Fruit fly (Drosophila melanogaster): Measurements from ENCODE around the gene daed.

daed gene

DNA sequence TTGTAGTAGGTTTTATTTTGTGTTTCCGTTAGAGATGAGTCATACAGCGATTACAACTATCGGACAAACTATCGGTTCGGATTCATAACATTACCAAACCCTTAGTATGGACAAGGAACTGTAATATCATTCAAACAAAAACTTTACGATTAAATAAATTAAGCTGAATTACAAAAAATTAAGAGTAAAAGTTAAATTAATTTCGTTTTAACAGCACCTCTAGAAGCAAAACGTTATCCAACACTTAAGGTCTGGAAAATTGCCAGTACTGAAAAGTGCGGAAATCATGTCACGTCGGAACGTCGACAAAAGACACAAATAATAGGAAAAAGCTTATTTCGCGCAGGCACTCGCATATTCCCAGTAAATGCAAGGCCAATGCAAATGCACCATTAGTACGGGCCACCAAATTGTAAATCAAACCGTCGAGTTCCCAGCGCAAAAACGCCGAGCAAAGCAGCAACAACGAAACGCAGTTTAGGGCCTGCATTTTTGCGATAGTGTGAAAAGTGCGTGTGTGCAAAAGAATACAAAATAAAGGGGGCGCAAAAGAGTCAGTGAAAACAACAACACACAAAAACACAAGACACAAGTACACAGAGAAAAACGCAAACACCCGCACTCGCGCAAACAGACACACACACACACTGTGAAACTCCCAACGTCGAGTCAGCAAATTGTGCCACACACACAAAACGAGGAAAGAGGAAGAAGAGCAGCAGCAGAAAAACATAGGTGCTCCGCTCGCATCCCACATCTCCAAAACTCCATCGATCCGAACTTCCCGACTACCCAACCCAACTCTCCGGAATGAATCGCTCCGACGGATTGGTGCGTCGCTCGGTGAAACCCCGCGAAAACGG, 10.4 kb upstream of the daed start, which contains the start of the genes CG15387 and sau (continued):
- TF ChIP-seq CG11294 (GFP tag; IDR thresholded peaks at IDR 0.05), result peak; percentile 45; the same call in 1 of the 2 replicates
- peak; percentile 84 for TF ChIP-seq Eip75B (GFP tag; optimal IDR thresholded peaks at IDR 0.05)
- TF ChIP-seq CG8119 (GFP tag; IDR thresholded peaks at IDR 0.05), result peak; percentile 33; the same call in 1 of the 3 replicates
- TF ChIP-seq achi (GFP tag; optimal IDR thresholded peaks at IDR 0.05), result peak; percentile 82
- TF ChIP-seq Blimp-1 (GFP tag; optimal IDR thresholded peaks at IDR 0.05), result peak; percentile 64
- TF ChIP-seq Sox15 (GFP tag; optimal IDR thresholded peaks at IDR 0.05), result peak; percentile 71
- TF ChIP-seq Hr38 (GFP tag; optimal IDR thresholded peaks at IDR 0.05), result peak; percentile 72
- TF ChIP-seq esn (GFP tag; optimal IDR thresholded peaks at IDR 0.05), result peak; percentile 93
- peak; percentile 88 for TF ChIP-seq CG10631 (GFP tag; optimal IDR thresholded peaks at IDR 0.05)
- peak; percentile 55 to 84 for TF ChIP-seq salr (GFP tag; optimal IDR thresholded peaks at IDR 0.05)
- peak; percentile 91 for TF ChIP-seq pdm3 (GFP tag; optimal IDR thresholded peaks at IDR 0.05)
- TF ChIP-seq Sox102F (GFP tag; optimal IDR thresholded peaks at IDR 0.05), result peak; percentile 87
- peak; percentile 90 for TF ChIP-seq acj6 (GFP tag; optimal IDR thresholded peaks at IDR 0.05)
- TF ChIP-seq CG34406 (GFP tag; optimal IDR thresholded peaks at IDR 0.05), result peak; percentile 81
- TF ChIP-seq CG11902 (GFP tag; optimal IDR thresholded peaks at IDR 0.05), result peak; percentile 75
- TF ChIP-seq CG10669 (GFP tag; optimal IDR thresholded peaks at IDR 0.05), result peak; percentile 79

DNA sequence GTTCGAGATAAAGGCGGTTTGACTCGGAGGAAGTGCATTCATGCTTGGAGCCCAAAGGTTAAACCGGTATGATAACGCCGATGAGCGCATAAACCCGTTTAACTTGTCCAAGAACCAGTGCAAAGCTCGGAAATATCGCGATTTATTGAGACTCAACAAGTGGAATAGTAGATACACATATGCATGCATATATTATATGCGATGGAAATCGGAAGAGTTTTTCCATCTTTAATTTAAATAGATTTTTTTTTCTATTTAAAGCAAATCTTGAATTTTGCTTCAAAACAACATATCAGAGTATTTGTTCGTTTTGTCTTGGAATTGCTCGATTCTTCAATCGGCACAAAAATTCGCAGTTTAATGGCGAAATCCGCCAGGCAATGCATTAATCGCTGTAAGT, 6.3 kb upstream of the daed start:
- no peak for TF ChIP-seq Ets96B (tag; optimal IDR thresholded peaks at IDR 0.05)
- no peak for TF ChIP-seq CG7368 (GFP tag; optimal IDR thresholded peaks at IDR 0.05)
- TF ChIP-seq svp (GFP tag), result peak; percentile 78
- TF ChIP-seq CG11762 (GFP tag; optimal IDR thresholded peaks at IDR 0.05; ENCODE audit: insufficient read depth), result no peak
- no peak; the same call in 1 of the 2 replicates for TF ChIP-seq CG15336 (GFP tag; IDR thresholded peaks at IDR 0.05)
- no peak for TF ChIP-seq CG11294 (GFP tag; IDR thresholded peaks at IDR 0.05)
- TF ChIP-seq fd85E (GFP tag; optimal IDR thresholded peaks at IDR 0.05), result no peak
- no peak for TF ChIP-seq Hr38 (GFP tag; optimal IDR thresholded peaks at IDR 0.05)
- TF ChIP-seq Sox102F (GFP tag; optimal IDR thresholded peaks at IDR 0.05), result no peak
- TF ChIP-seq fd59A (GFP tag; optimal IDR thresholded peaks at IDR 0.05), result no peak
- no peak for TF ChIP-seq Ets21C (GFP tag; optimal IDR thresholded peaks at IDR 0.05)
- TF ChIP-seq CG10631 (GFP tag; optimal IDR thresholded peaks at IDR 0.05), result no peak
- TF ChIP-seq CG9139 (GFP tag; optimal IDR thresholded peaks at IDR 0.05), result no peak
- no peak for TF ChIP-seq spab (GFP tag; optimal IDR thresholded peaks at IDR 0.05)
- no peak for TF ChIP-seq CG3032 (tag; optimal IDR thresholded peaks at IDR 0.05)
- no peak for TF ChIP-seq CG8319 (GFP tag; optimal IDR thresholded peaks at IDR 0.05)
- TF ChIP-seq eg (GFP tag; IDR thresholded peaks at IDR 0.05), result 0 out of 3 replicates have a peak, but pooled peaks have one; percentile 38
- no peak for TF ChIP-seq lz (GFP tag; optimal IDR thresholded peaks at IDR 0.05)
- TF ChIP-seq Hr39 (GFP tag; optimal IDR thresholded peaks at IDR 0.05), result no peak
- peak; percentile 78 for TF ChIP-seq Eip78C (GFP tag)
- peak; percentile 46 for TF ChIP-seq CG32006 (GFP tag; optimal IDR thresholded peaks at IDR 0.05)
- TF ChIP-seq dsx (GFP tag; optimal IDR thresholded peaks at IDR 0.05; ENCODE audit: poor library complexity, severe bottlenecking), result peak; percentile 8
- peak; percentile 41; the same call in 1 of the 3 replicates for TF ChIP-seq CG6163 (GFP tag; IDR thresholded peaks at IDR 0.05)
- TF ChIP-seq esn (GFP tag; optimal IDR thresholded peaks at IDR 0.05), result no peak
- peak; percentile 33 for TF ChIP-seq CG6276 (GFP tag; optimal IDR thresholded peaks at IDR 0.05)
- no peak for TF ChIP-seq CG6792 (GFP tag; optimal IDR thresholded peaks at IDR 0.05)
- TF ChIP-seq CG8119 (GFP tag; IDR thresholded peaks at IDR 0.05), result peak; percentile 48; the same call in 1 of the 3 replicates
- no peak for TF ChIP-seq Blimp-1 (GFP tag; optimal IDR thresholded peaks at IDR 0.05)
- peak in 1 of 2 experiments; percentile 6 for TF ChIP-seq ss (GFP tag; optimal IDR thresholded peaks at IDR 0.05)
- TF ChIP-seq achi (GFP tag; optimal IDR thresholded peaks at IDR 0.05), result no peak
- TF ChIP-seq CG16779 (tag; optimal IDR thresholded peaks at IDR 0.05), result no peak
- TF ChIP-seq CG3919 (GFP tag; optimal IDR thresholded peaks at IDR 0.05), result peak; percentile 4
- TF ChIP-seq CG6808 (GFP tag; optimal IDR thresholded peaks at IDR 0.05), result no peak
- TF ChIP-seq vri (GFP tag; optimal IDR thresholded peaks at IDR 0.05), result no peak
- no peak for TF ChIP-seq Met (GFP tag; optimal IDR thresholded peaks at IDR 0.05)
- TF ChIP-seq topi (GFP tag; optimal IDR thresholded peaks at IDR 0.05), result no peak
- TF ChIP-seq acj6 (GFP tag; optimal IDR thresholded peaks at IDR 0.05), result no peak
- no peak for TF ChIP-seq dac (GFP tag; optimal IDR thresholded peaks at IDR 0.05)
- no peak for TF ChIP-seq CG4318 (GFP tag; optimal IDR thresholded peaks at IDR 0.05)
- TF ChIP-seq OdsH (GFP tag; optimal IDR thresholded peaks at IDR 0.05), result peak; percentile 30
